In the genomic region with DNA sequence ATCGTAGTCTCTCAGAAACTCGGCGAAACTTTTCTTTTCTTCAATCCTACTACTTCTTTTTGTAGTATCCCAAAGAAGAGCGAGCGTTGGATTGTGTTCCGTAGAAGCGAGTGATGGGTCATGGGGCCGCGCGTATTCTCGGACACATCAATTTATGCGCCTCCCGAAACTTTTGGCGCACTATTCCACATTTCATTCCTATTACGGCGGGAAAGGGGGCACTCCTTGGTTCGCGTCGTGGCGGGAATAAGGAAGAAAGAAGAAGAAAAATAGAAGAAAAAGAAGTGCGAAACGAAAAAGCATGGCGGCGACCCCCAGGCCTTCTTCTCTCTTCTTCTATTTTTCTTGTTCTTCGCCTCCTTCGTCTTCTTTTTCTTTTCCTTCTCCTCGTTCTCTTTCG, we compare ENCODE assay signal across 2 worm cellular contexts.
TF ChIP-seq lines count a peak whose summit lies in the region.

No protein-coding gene starts in this region.

TF ChIP-seq in whole organism, L1 larva, 84 proteins besides CTCF, POLR2A, EP300 and RAD21 (continued from another document):
- no peak for TF ChIP-seq hlh-17 (GFP tag; optimal IDR thresholded peaks at IDR 0.05; lab: Kevin White, UChicago; ENCODE audit: borderline replicate concordance)
- no peak for TF ChIP-seq mep-1 (tag; optimal IDR thresholded peaks at IDR 0.05; lab: Kevin White, UChicago)

TF ChIP-seq in whole organism, L2 larva, 48 proteins besides CTCF, POLR2A, EP300 and RAD21 (continued from another document):
- TF ChIP-seq F13H6.1 (tag; optimal IDR thresholded peaks at IDR 0.05; lab: Kevin White, UChicago) (peak; percentile 15), nhr-23 (tag; optimal IDR thresholded peaks at IDR 0.05; lab: Kevin White, UChicago) (no peak), unc-55 (GFP tag; optimal IDR thresholded peaks at IDR 0.05; lab: Kevin White, UChicago) (peak; percentile 28), skn-1 (tag; optimal IDR thresholded peaks at IDR 0.05; lab: Kevin White, UChicago) (no peak), sma-3 (GFP tag; optimal IDR thresholded peaks at IDR 0.05; lab: Kevin White, UChicago) (no peak), nhr-21 (tag; optimal IDR thresholded peaks at IDR 0.05; lab: Kevin White, UChicago) (no peak), Y55F3AM.14 (GFP tag; optimal IDR thresholded peaks at IDR 0.05; lab: Kevin White, UChicago) (no peak), nhr-10 (tag; optimal IDR thresholded peaks at IDR 0.05; lab: Kevin White, UChicago) (no peak), ceh-16 (tag; optimal IDR thresholded peaks at IDR 0.05; lab: Kevin White, UChicago) (no peak), aly-2 (tag; optimal IDR thresholded peaks at IDR 0.05; lab: Kevin White, UChicago) (no peak)
TF ChIP-seq in whole organism, L2 larva: peak in this region for 5.
